Fruit fly (Drosophila melanogaster) whole organism, prepupa: ENCODE results near the gene CG6345.
A peak's percentile ranks its signal among the peaks of the same experiment; 100 is the strongest.

Experiments
- Blimp-1 ChIP-seq: fragments of 200-800 bp; sonication (Bioruptor generic); optimal IDR thresholded peaks from 3 replicates; lab custom pipeline; 2017; ENCODE audit warnings: missing biosample characterization, missing genetic modification characterization, mild to moderate bottlenecking, moderate library complexity, missing genetic modification reagents
- CG11902 ChIP-seq: fragments of 200-800 bp; sonication (Bioruptor generic); optimal IDR thresholded peaks from 3 replicates; lab custom pipeline; 2016; ENCODE audit warnings: missing biosample characterization, missing genetic modification characterization
- CG16779 ChIP-seq: fragments of 200-800 bp; sonication (Bioruptor generic); optimal IDR thresholded peaks from 3 replicates; lab custom pipeline; 2017; ENCODE audit warnings: missing biosample characterization, mild to moderate bottlenecking, missing genetic modification characterization
- CG3032 ChIP-seq: fragments of 200-800 bp; optimal IDR thresholded peaks from 2 replicates; lab custom pipeline; 2019; ENCODE audit warnings: missing biosample characterization, mild to moderate bottlenecking, missing genetic modification characterization, moderate library complexity
- CG31627 ChIP-seq: fragments of 200-800 bp; sonication (Bioruptor generic); optimal IDR thresholded peaks from 3 replicates; lab custom pipeline; 2016; ENCODE audit warnings: missing biosample characterization, missing genetic modification characterization
- CG32006 ChIP-seq: fragments of 200-800 bp; sonication (Bioruptor generic); optimal IDR thresholded peaks from 3 replicates; lab custom pipeline; 2017; ENCODE audit warnings: missing biosample characterization, mild to moderate bottlenecking, missing genetic modification characterization
- CG4318 ChIP-seq: fragments of 200-800 bp; sonication (Bioruptor generic); optimal IDR thresholded peaks from 3 replicates; lab custom pipeline; 2017; ENCODE audit warnings: missing biosample characterization, mild to moderate bottlenecking, missing genetic modification characterization
- CG6276 ChIP-seq: fragments of 200-800 bp; sonication (Bioruptor generic); optimal IDR thresholded peaks from 2 replicates; lab custom pipeline; 2017; ENCODE audit warnings: missing biosample characterization, mild to moderate bottlenecking, missing genetic modification characterization
- CG8119 ChIP-seq: fragments of 200-800 bp; sonication (Bioruptor generic); IDR thresholded peaks from 3 replicates; pipeline ENCODE4 v1.3.6; 2022; ENCODE audit warnings: missing biosample characterization, missing genetic modification characterization
- CG8319 ChIP-seq: fragments of 200-800 bp; sonication (Bioruptor generic); optimal IDR thresholded peaks from 3 replicates; lab custom pipeline; 2016; ENCODE audit warnings: missing biosample characterization, missing genetic modification characterization
- CG9139 ChIP-seq: fragments of 200-800 bp; sonication (Bioruptor generic); optimal IDR thresholded peaks from 3 replicates; lab custom pipeline; 2017; ENCODE audit warnings: missing biosample characterization, mild to moderate bottlenecking, missing genetic modification characterization
- Eip75B ChIP-seq: fragments of 200-800 bp; sonication (Bioruptor generic); optimal IDR thresholded peaks from 3 replicates; lab custom pipeline; 2016; ENCODE audit warnings: missing biosample characterization, missing genetic modification characterization
- Eip78C ChIP-seq: fragments of 200-800 bp; sonication (Bioruptor generic); peaks from one replicate; lab custom pipeline; 2016; ENCODE audit warnings: missing biosample characterization, missing genetic modification characterization
- Eip93F ChIP-seq: fragments of 200-800 bp; sonication (Bioruptor generic); optimal IDR thresholded peaks from 2 replicates; lab custom pipeline; 2016; ENCODE audit warnings: missing biosample characterization, mild to moderate bottlenecking, missing genetic modification characterization
- Gug ChIP-seq: fragments of 200-800 bp; sonication (Bioruptor generic); IDR thresholded peaks from 2 replicates; pipeline ENCODE4 v1.3.6; 2022; ENCODE audit warnings: missing biosample characterization, missing genetic modification characterization
- Hr4 ChIP-seq: fragments of 200-800 bp; sonication (Bioruptor generic); optimal IDR thresholded peaks from 3 replicates; lab custom pipeline; 2016; ENCODE audit warnings: missing biosample characterization, missing genetic modification characterization
- Lpt ChIP-seq: fragments of 200-800 bp; sonication (Bioruptor generic); optimal IDR thresholded peaks from 3 replicates; lab custom pipeline; 2016; ENCODE audit warnings: missing biosample characterization, missing genetic modification characterization
- Met ChIP-seq: fragments of 200-800 bp; sonication (Bioruptor generic); optimal IDR thresholded peaks from 3 replicates; lab custom pipeline; 2016; ENCODE audit warnings: missing biosample characterization, missing genetic modification characterization
- OdsH ChIP-seq: fragments of 200-800 bp; sonication (Bioruptor generic); optimal IDR thresholded peaks from 3 replicates; lab custom pipeline; 2016; ENCODE audit warnings: missing biosample characterization, missing genetic modification characterization
- Smox ChIP-seq: fragments of 200-800 bp; sonication (Bioruptor generic); optimal IDR thresholded peaks from 3 replicates; lab custom pipeline; 2016; ENCODE audit warnings: missing biosample characterization, missing genetic modification characterization
- Sox102F ChIP-seq: fragments of 200-800 bp; sonication (Bioruptor generic); optimal IDR thresholded peaks from 2 replicates; lab custom pipeline; 2016; ENCODE audit warnings: missing biosample characterization, mild to moderate bottlenecking, missing genetic modification characterization
- Sox15 ChIP-seq: fragments of 200-800 bp; sonication (Bioruptor generic); optimal IDR thresholded peaks from 3 replicates; lab custom pipeline; 2016; ENCODE audit warnings: missing biosample characterization, missing genetic modification characterization
- acj6 ChIP-seq: fragments of 200-800 bp; sonication (Bioruptor generic); optimal IDR thresholded peaks from 3 replicates; lab custom pipeline; 2016; ENCODE audit warnings: missing biosample characterization, missing genetic modification characterization
- dsx ChIP-seq: fragments of 200-800 bp; optimal IDR thresholded peaks from 3 replicates; lab custom pipeline; 2019; ENCODE audit warnings: missing biosample characterization, mild to moderate bottlenecking, missing genetic modification characterization, moderate library complexity; ENCODE audit not compliant: poor library complexity, severe bottlenecking
- eg ChIP-seq: fragments of 200-800 bp; sonication (Bioruptor generic); IDR thresholded peaks from 3 replicates; pipeline ENCODE4 v1.3.6; 2022; ENCODE audit warnings: missing biosample characterization, missing genetic modification characterization
- esn ChIP-seq: fragments of 200-800 bp; sonication (Bioruptor generic); optimal IDR thresholded peaks from 2 replicates; lab custom pipeline; 2016; ENCODE audit warnings: missing biosample characterization, mild to moderate bottlenecking, missing genetic modification characterization, moderate library complexity
- fd85E ChIP-seq: fragments of 200-800 bp; sonication (Bioruptor generic); optimal IDR thresholded peaks from 3 replicates; lab custom pipeline; 2016; ENCODE audit warnings: missing biosample characterization, missing genetic modification characterization
- fkh ChIP-seq: fragments of 200-800 bp; sonication (Bioruptor generic); optimal IDR thresholded peaks from 3 replicates; lab custom pipeline; 2017; ENCODE audit warnings: missing biosample characterization, mild to moderate bottlenecking, missing genetic modification characterization, moderate library complexity
- lz ChIP-seq: fragments of 200-800 bp; sonication (Bioruptor generic); optimal IDR thresholded peaks from 3 replicates; lab custom pipeline; 2016; ENCODE audit warnings: missing biosample characterization, missing genetic modification characterization
- net ChIP-seq: fragments of 200-800 bp; sonication (Bioruptor generic); optimal IDR thresholded peaks from 3 replicates; lab custom pipeline; 2016; ENCODE audit warnings: missing biosample characterization, missing genetic modification characterization
- salr ChIP-seq, 2 experiments: fragments of 200-800 bp; sonication (Bioruptor generic); optimal IDR thresholded peaks; 3 replicates each; lab custom pipeline; 2016 to 2018; ENCODE audit warnings: missing biosample characterization in 2 of 2, missing genetic modification characterization in 2 of 2, mild to moderate bottlenecking in 1 of 2
- spab ChIP-seq: fragments of 200-800 bp; sonication (Bioruptor generic); optimal IDR thresholded peaks from 2 replicates; lab custom pipeline; 2017; ENCODE audit warnings: missing biosample characterization, mild to moderate bottlenecking, missing genetic modification characterization, missing genetic modification reagents
- svp ChIP-seq: fragments of 200-800 bp; sonication (Bioruptor generic); peaks from one replicate; lab custom pipeline; 2016; ENCODE audit warnings: missing biosample characterization, missing genetic modification characterization
- vri ChIP-seq: fragments of 200-800 bp; sonication (Bioruptor generic); optimal IDR thresholded peaks from 3 replicates; lab custom pipeline; 2016; ENCODE audit warnings: missing biosample characterization, mild to moderate bottlenecking, missing genetic modification characterization

Gene CG6345

DNA sequence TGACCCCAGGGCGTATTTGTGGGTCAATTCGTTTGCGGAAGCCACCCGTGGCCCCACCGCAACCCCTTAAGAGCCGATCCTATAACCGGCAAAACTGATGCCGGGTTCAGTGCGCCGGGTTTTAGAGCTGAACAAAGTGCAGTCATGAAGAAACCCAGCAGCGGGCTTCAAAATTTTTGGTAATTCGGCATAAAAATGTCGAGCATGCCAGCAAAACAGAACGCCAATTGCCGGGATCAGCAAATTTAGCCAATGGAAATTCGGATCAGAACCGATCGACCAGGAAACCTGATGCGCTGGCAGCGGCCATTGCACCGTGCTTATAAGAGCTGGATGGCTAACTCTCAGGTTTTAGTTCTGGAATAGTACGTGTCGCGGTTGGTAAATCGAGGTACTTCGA, 8.2 kb downstream of the CG6345 start:
- no peak for TF ChIP-seq CG4318 (GFP tag; lab: Kevin White, UChicago)
- TF ChIP-seq Met (GFP tag; lab: Kevin White, UChicago), result no peak
- no peak for TF ChIP-seq Lpt
- no peak for TF ChIP-seq CG32006 (GFP tag; lab: Kevin White, UChicago)
- TF ChIP-seq CG3032, result no peak
- TF ChIP-seq CG9139 (GFP tag; lab: Kevin White, UChicago), result no peak
- TF ChIP-seq CG8119, result no peak
- TF ChIP-seq fkh (GFP tag; lab: Kevin White, UChicago), result no peak
- no peak for TF ChIP-seq Hr4
- no peak for TF ChIP-seq CG16779 (tag; lab: Kevin White, UChicago)
- TF ChIP-seq spab, result no peak
- TF ChIP-seq CG6276, result no peak
- no peak for TF ChIP-seq Eip93F (GFP tag; lab: Kevin White, UChicago)
- no peak for TF ChIP-seq CG8319 (GFP tag; lab: Kevin White, UChicago)
- TF ChIP-seq svp (GFP tag; lab: Kevin White, UChicago), result no peak
- no peak for TF ChIP-seq CG11902 (GFP tag; lab: Kevin White, UChicago)
- no peak for TF ChIP-seq acj6 (GFP tag; lab: Kevin White, UChicago)
- TF ChIP-seq net (GFP tag; lab: Kevin White, UChicago), result no peak
- TF ChIP-seq fd85E, result no peak
- no peak for TF ChIP-seq dsx (GFP tag; lab: Kevin White, UChicago)

- TF ChIP-seq lz (GFP tag; lab: Kevin White, UChicago) (peak; percentile 24), CG16779 (tag; lab: Kevin White, UChicago) (no peak), fd85E (no peak), esn (GFP tag; lab: Kevin White, UChicago) (peak; percentile 43)
These were observed 8.8 kb downstream of the CG6345 start, which contains the start of gene CG6325 for dm6 chr3R:10407066-10407465. TSS of gene CG6325 (minus strand) at chr3R:10407285.

- peak; percentile 97 for TF ChIP-seq svp (GFP tag; lab: Kevin White, UChicago)
- TF ChIP-seq acj6 (GFP tag; lab: Kevin White, UChicago), result no peak
- TF ChIP-seq Gug (GFP tag; lab: Robert Waterston, UW), result no peak
- no peak for TF ChIP-seq CG31627
These were observed 11.9 kb downstream of the CG6345 start for dm6 chr3R:10403940-10404339.

DNA sequence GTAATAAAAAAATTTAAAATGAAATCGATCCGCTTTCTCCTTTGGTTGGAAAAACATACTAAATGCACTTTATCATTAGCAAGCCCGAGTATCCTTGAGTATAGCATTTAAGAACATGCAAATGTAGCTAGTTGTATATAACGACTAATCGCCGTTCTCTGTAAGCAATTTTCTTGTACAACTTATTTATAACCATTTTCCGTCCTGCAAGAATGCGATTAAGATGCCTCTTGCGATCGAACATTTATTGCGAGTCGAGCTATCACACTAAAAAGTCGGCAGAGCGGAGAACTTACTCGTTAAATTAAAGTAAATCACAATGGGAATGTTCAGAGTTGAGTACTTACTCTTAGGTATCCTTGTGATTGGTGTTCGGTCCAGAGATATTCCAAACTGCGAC, 15.1 kb downstream of the CG6345 start, which contains the start of gene mthl11:
TSS of gene mthl11 (plus strand) at position 301 of the 400 bp plus-strand sequence.
- TF ChIP-seq Eip75B (GFP tag; lab: Kevin White, UChicago), result no peak

DNA sequence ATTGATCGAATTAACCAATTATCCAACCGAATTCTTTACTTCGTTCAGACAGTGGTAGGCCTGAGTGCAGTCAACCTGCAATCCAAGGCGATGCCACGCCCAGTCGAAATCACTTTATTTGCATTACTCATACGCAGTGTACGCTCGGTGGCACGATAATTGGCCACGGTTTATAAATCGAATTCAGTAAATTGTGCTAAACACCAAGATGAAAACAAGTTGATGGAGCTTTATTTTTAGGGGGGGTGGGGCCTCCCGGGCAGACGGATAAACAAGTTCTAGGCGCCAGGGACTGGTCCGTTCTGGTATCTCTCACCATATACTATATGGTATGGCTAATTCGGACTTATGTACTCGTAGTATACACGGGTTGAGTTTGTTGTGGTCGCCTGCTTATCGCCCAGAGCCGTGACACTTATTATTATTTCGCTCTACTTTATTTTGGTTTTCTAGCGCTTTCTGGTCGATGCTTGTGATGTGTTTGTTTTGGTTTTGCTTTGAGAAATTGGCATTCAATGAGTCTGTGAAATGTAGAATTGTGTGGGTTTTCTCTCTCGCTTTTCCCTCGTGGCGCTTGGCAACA, 20.5 kb downstream of the CG6345 start:
- TF ChIP-seq Sox15 (GFP tag; lab: Kevin White, UChicago) (no peak), Sox102F (GFP tag; lab: Kevin White, UChicago) (no peak), eg (GFP tag; lab: Robert Waterston, UW) (no peak), CG11902 (GFP tag; lab: Kevin White, UChicago) (no peak)

DNA sequence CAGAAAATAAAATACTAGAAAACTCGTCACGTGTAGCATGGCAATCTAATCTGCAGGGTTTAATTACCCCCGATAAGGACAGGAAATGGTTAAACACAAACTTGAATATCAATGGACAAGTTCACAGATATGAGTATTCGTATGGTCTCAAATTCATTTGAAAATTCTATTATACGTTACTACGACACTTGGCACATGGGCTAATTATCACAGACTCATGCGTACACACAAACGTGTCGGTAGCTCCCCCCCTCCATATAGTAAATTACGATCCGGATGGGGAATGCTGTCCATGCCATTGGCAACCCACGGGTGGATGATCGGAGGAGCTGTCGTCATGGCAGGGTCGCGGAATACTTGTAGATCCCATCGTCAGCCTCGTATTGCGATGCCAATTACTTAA, 21.5 kb downstream of the CG6345 start:
- TF ChIP-seq salr (GFP tag; optimal IDR thresholded peaks at IDR 0.05; lab: Kevin White, UChicago) (no peak), CG8119 (no peak), Eip78C (GFP tag; lab: Kevin White, UChicago) (no peak), Smox (GFP tag; lab: Kevin White, UChicago) (no peak), Sox102F (GFP tag; lab: Kevin White, UChicago) (no peak), OdsH (GFP tag; lab: Kevin White, UChicago) (no peak), vri (peak; percentile 50), Blimp-1 (GFP tag; lab: Kevin White, UChicago) (no peak)
